Worm (Caenorhabditis elegans): Measurements from ENCODE around the gene mrt-2.

- no peak for TF ChIP-seq flt-1 (GFP tag; IDR thresholded peaks at IDR 0.05)
- no peak for TF ChIP-seq T22C8.4 (GFP tag; IDR thresholded peaks at IDR 0.05)
- no peak for TF ChIP-seq med-1 (GFP tag; optimal IDR thresholded peaks at IDR 0.05; ENCODE audit: insufficient read depth)
- TF ChIP-seq ztf-29 (GFP tag; IDR thresholded peaks at IDR 0.05): no peak
- TF ChIP-seq klf-2 (GFP tag; conservative IDR thresholded peaks at IDR 0.05): no peak
- TF ChIP-seq tab-1 (GFP tag; IDR thresholded peaks at IDR 0.05): no peak
These were observed 4.3 kb downstream of the mrt-2 start for ce11 chrIII:11750817-11751216.
